Fruit fly (Drosophila melanogaster) whole organism, wandering third instar larva: ENCODE data around the gene CG16956.
"Not testable (repeated sequence)": the region's sequence is repeated elsewhere in the genome, so short reads cannot be mapped to it uniquely, and the experiment has no call there.

Experiments
- CrebA ChIP-seq: fragments of 200-800 bp; sonication (Bioruptor generic); optimal IDR thresholded peaks from 2 replicates; lab custom pipeline; 2016; ENCODE audit warnings: missing biosample characterization, mild to moderate bottlenecking, missing genetic modification characterization, borderline replicate concordance
- Dfd ChIP-seq: fragments of >200 bp; optimal IDR thresholded peaks from 2 replicates; lab custom pipeline; 2017; ENCODE audit warnings: missing biosample characterization, missing genetic modification characterization
- Dif ChIP-seq: fragments of 200-275, 200-300 bp; sonication (Bioruptor generic); optimal IDR thresholded peaks from 2 replicates; lab custom pipeline; 2018; ENCODE audit warnings: missing biosample characterization, missing genetic modification characterization; ENCODE audit not compliant: partially characterized antibody
- HLH106 ChIP-seq: fragments of 200-800 bp; optimal IDR thresholded peaks from 3 replicates; lab custom pipeline; 2019; ENCODE audit warnings: missing biosample characterization, mild to moderate bottlenecking, missing genetic modification characterization, moderate library complexity
- Hnf4 ChIP-seq: fragments of 200-800 bp; sonication (Bioruptor generic); optimal IDR thresholded peaks from 2 replicates; lab custom pipeline; 2016; ENCODE audit warnings: missing biosample characterization, mild to moderate bottlenecking, missing genetic modification characterization
- Hr78 ChIP-seq: fragments of >200 bp; optimal IDR thresholded peaks from 2 replicates; lab custom pipeline; 2017; ENCODE audit warnings: missing biosample characterization, missing genetic modification characterization
- Hr83 ChIP-seq: fragments of 200-300 bp; sonication (Bioruptor generic); optimal IDR thresholded peaks from 2 replicates; lab custom pipeline; 2016; ENCODE audit warnings: missing biosample characterization, mild to moderate bottlenecking, missing genetic modification characterization, moderate library complexity; ENCODE audit not compliant: poor library complexity, severe bottlenecking
- Jra ChIP-seq: sonication (Bioruptor generic); optimal IDR thresholded peaks from 2 replicates; lab custom pipeline; 2016; ENCODE audit warnings: missing biosample characterization, missing genetic modification characterization
- Myc ChIP-seq: fragments of >200 bp; optimal IDR thresholded peaks from 2 replicates; lab custom pipeline; 2017
- N ChIP-seq: fragments of >200 bp; optimal IDR thresholded peaks from 2 replicates; lab custom pipeline; 2018; ENCODE audit warnings: missing biosample characterization, missing external identifiers, missing genetic modification characterization
- Sp1 ChIP-seq: fragments of 200-800 bp; sonication (Bioruptor generic); optimal IDR thresholded peaks from 3 replicates; lab custom pipeline; 2019; ENCODE audit warnings: missing biosample characterization, mild to moderate bottlenecking, missing genetic modification characterization, moderate library complexity
- Vsx2 ChIP-seq: fragments of 200-300, 225-300 bp; sonication (Bioruptor generic); optimal IDR thresholded peaks from 2 replicates; lab custom pipeline; 2018; ENCODE audit warnings: missing biosample characterization, missing genetic modification characterization; ENCODE audit not compliant: partially characterized antibody
- dl ChIP-seq, 2 experiments: fragments of 175-275, 200-275 bp in 1 of 2; fragments of 200-275 bp in 1 of 2; sonication (Bioruptor generic); optimal IDR thresholded peaks; lab custom pipeline; 2018; ENCODE audit warnings: mild to moderate bottlenecking in 2 of 2, missing biosample characterization in 2 of 2, missing genetic modification characterization in 2 of 2, moderate library complexity in 2 of 2; ENCODE audit not compliant: partially characterized antibody in 2 of 2, insufficient read depth in 1 of 2
- ey ChIP-seq: fragments of 200-800 bp; sonication (Bioruptor generic); optimal IDR thresholded peaks from 2 replicates; lab custom pipeline; 2016; ENCODE audit warnings: missing biosample characterization, missing genetic modification characterization
- foxo ChIP-seq, 2 experiments: fragments of 200-800 bp; sonication (Bioruptor generic); optimal IDR thresholded peaks; 2 replicates in 1 of 2; 3 replicates in 1 of 2; lab custom pipeline; 2016 to 2017; ENCODE audit warnings: missing biosample characterization in 2 of 2, missing genetic modification characterization in 2 of 2
- fru ChIP-seq: fragments of 200-800 bp; sonication (Bioruptor generic); optimal IDR thresholded peaks from 3 replicates; lab custom pipeline; 2016; ENCODE audit warnings: missing biosample characterization, mild to moderate bottlenecking, missing genetic modification characterization
- h ChIP-seq: fragments of 200-800 bp; sonication (Bioruptor generic); optimal IDR thresholded peaks from 3 replicates; lab custom pipeline; 2016; ENCODE audit warnings: missing biosample characterization, mild to moderate bottlenecking, missing genetic modification characterization
- jim ChIP-seq: fragments of 175-275, 200-325 bp; sonication (Bioruptor generic); optimal IDR thresholded peaks from 2 replicates; lab custom pipeline; 2016; ENCODE audit warnings: missing biosample characterization, mild to moderate bottlenecking, missing genetic modification characterization
- lola ChIP-seq: fragments of >200 bp; optimal IDR thresholded peaks from 2 replicates; lab custom pipeline; 2017; ENCODE audit warnings: missing biosample characterization, missing genetic modification characterization
- pan ChIP-seq: fragments of >200 bp; optimal IDR thresholded peaks from 2 replicates; lab custom pipeline; 2017
- psq ChIP-seq: fragments of 200-800 bp; sonication (Bioruptor generic); optimal IDR thresholded peaks from 3 replicates; lab custom pipeline; 2017; ENCODE audit warnings: missing biosample characterization, mild to moderate bottlenecking, missing genetic modification characterization, moderate library complexity
- rgr ChIP-seq: fragments of 200-800 bp; sonication (Bioruptor generic); optimal IDR thresholded peaks from 3 replicates; lab custom pipeline; 2016; ENCODE audit warnings: missing biosample characterization, mild to moderate bottlenecking, missing genetic modification characterization
- sage ChIP-seq: fragments of 200-800 bp; sonication (Bioruptor generic); optimal IDR thresholded peaks from 2 replicates; lab custom pipeline; 2016; ENCODE audit warnings: missing biosample characterization, mild to moderate bottlenecking, missing genetic modification characterization
- sv ChIP-seq: fragments of 200-800 bp; sonication (Bioruptor generic); optimal IDR thresholded peaks from 3 replicates; lab custom pipeline; 2016; ENCODE audit warnings: missing biosample characterization, missing genetic modification characterization

CG16956 gene

dm6 chr2L:13414525-13415481 is at the start of gene CG16956, which contains the start of the genes CG42784 and CG43850:
TSS of gene CG16956 (minus strand) at chr2L:13414575.
TSS of gene CG42784 (plus strand) at chr2L:13415431.
TSS of gene CG43850 (plus strand) at chr2L:13415431.
- no peak for TF ChIP-seq pan (lab: Kevin White, UChicago)
- no peak for TF ChIP-seq Jra (GFP tag; lab: Kevin White, UChicago)
- TF ChIP-seq Hnf4: no peak
- no peak for TF ChIP-seq Myc
- TF ChIP-seq rgr (GFP tag; lab: Kevin White, UChicago): no peak
- TF ChIP-seq jim (GFP tag; lab: Kevin White, UChicago): no peak
- peak; percentile 7 for TF ChIP-seq Vsx2
- TF ChIP-seq HLH106 (tag; lab: Kevin White, UChicago): no peak

dm6 chr2L:13460911-13461866 is 46.8 kb upstream of the CG16956 start, which contains the start of gene CG46308:
TSS of gene CG46308 (plus strand) at chr2L:13461774.
- TF ChIP-seq foxo (GFP tag; optimal IDR thresholded peaks at IDR 0.05; lab: Kevin White, UChicago): peak in 1 of 2 experiments; percentile 31
- no peak for TF ChIP-seq Dif (GFP tag; lab: Kevin White, UChicago)
- peak; percentile 50 for TF ChIP-seq fru (GFP tag; lab: Kevin White, UChicago)
- no peak for TF ChIP-seq CrebA (GFP tag; lab: Kevin White, UChicago)
- TF ChIP-seq ey (GFP tag; lab: Kevin White, UChicago): peak; percentile 30
- TF ChIP-seq HLH106 (tag; lab: Kevin White, UChicago): peak; percentile 35
- TF ChIP-seq Sp1 (GFP tag; lab: Kevin White, UChicago): peak; percentile 31
- TF ChIP-seq h (GFP tag; lab: Kevin White, UChicago): peak; percentile 20

dm6 chr2L:13458991-13459731 is 44.8 kb upstream of the CG16956 start, which contains the start of gene CG42810:
TSS of gene CG42810 (plus strand) at chr2L:13459681.
- peak; percentile 11 for TF ChIP-seq Myc
- TF ChIP-seq dl (GFP tag; optimal IDR thresholded peaks at IDR 0.05; lab: Kevin White, UChicago; ENCODE audit: insufficient read depth in 1 of 2, partially characterized antibody in 2 of 2): no peak

- no peak for TF ChIP-seq Jra (GFP tag; lab: Kevin White, UChicago)
- peak; percentile 12 for TF ChIP-seq Dfd
Measured at dm6 chr2L:13457037-13457547, 42.7 kb upstream of the CG16956 start, which contains the start of gene CG42809. TSS of gene CG42809 (plus strand) at chr2L:13457497.

- not testable (repeated sequence) for TF ChIP-seq lola, sage, N (GFP tag; lab: Kevin White, UChicago)
Measured at dm6 chr2L:13449397-13449796, 35.0 kb upstream of the CG16956 start, which contains the start of gene Hsp60D. TSS of gene Hsp60D (minus strand) at chr2L:13449497.

- TF ChIP-seq foxo (GFP tag; optimal IDR thresholded peaks at IDR 0.05; lab: Kevin White, UChicago) (peak in 1 of 2 experiments; percentile 34), Hr78 (GFP tag; lab: Kevin White, UChicago) (no peak), psq (GFP tag; lab: Kevin White, UChicago) (peak; percentile 16), sv (GFP tag; lab: Kevin White, UChicago) (peak; percentile 52), HLH106 (tag; lab: Kevin White, UChicago) (peak; percentile 33), N (GFP tag; lab: Kevin White, UChicago) (no peak), h (GFP tag; lab: Kevin White, UChicago) (peak; percentile 25), Dfd (no peak), Hnf4 (peak; percentile 77), lola (GFP tag; lab: Kevin White, UChicago) (no peak), dl (GFP tag; optimal IDR thresholded peaks at IDR 0.05; lab: Kevin White, UChicago; ENCODE audit: insufficient read depth in 1 of 2, partially characterized antibody in 2 of 2) (no peak), rgr (GFP tag; lab: Kevin White, UChicago) (peak; percentile 39), fru (GFP tag; lab: Kevin White, UChicago) (no peak), Hr83 (GFP tag; lab: Kevin White, UChicago) (peak; percentile 25)
Measured at dm6 chr2L:13445249-13445846, 31.0 kb upstream of the CG16956 start, which contains the start of gene Hacd2. TSS of gene Hacd2 (minus strand) at chr2L:13445651.
